Worm (Caenorhabditis elegans): ENCODE results near the gene flad-1.

flad-1 gene

DNA sequence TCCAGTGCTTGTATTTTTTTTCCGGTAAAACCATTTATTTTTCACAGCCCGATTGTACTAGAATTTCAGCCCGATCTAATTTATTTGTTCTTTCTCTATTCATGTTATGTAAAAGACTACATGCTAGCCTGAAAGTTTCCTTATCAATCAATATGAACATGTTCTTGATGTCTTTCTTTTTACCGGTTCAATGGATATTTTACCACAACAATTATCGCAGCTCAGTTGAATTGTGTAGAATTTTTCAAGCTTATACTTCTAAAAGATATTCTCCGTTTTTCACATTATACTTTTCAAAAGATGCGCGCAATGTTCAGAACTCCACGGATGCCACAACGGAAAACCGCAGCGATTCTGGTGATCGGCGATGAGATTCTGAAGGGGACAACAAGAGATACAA lies at the start of gene flad-1:
flad-1 (plus strand) TSS at position 301 of the 400 bp plus-strand sequence.
- TF ChIP-seq unc-62 (GFP tag; optimal IDR thresholded peaks at IDR 0.05), result no peak

DNA sequence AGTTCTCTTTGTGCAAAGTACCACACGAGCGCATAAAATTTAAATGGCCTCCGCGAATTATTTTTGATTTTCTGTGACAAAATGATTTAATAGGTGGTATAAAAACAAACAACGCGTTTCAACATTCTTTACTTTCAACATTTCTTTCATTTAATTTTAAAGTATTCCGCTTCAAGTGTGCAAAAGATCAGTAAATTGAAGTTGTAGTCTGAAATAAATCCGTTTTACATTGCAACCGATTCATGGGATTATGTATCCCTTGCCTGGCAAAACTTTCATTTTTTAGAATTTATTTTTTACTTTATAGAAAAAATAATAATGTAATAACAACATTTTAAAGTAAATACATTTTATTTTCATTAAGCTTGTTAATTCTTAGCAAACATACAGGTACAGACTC lies 49.5 kb upstream of the flad-1 start, which contains the start of gene F26C11.1:
F26C11.1 (plus strand) TSS at position 301 of the 400 bp plus-strand sequence.
- TF ChIP-seq unc-62 (GFP tag; optimal IDR thresholded peaks at IDR 0.05), result no peak

ce11 chrII:9895173-9895572 lies 48.8 kb upstream of the flad-1 start:
- TF ChIP-seq unc-62 (GFP tag; optimal IDR thresholded peaks at IDR 0.05), result no peak

DNA sequence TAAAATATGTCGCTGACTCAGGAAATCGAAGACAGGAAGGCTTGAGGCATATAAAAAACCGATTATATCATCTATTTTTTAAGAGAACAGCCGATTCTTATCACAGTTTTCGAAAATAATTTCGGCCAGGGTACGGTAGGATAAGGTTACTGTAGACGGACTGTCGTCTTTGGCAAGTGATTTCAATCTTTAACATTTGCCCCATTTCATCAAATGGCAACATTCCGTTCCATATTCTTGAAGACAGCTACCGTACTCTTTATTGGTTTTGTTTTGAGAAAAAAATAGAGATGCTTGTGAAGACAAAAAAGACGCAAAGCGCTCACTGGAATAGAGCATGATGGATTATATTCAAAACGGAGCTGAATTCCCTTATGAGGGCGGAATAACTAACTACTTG lies 45.2 kb upstream of the flad-1 start:
- TF ChIP-seq unc-62 (GFP tag; optimal IDR thresholded peaks at IDR 0.05), result no peak

DNA sequence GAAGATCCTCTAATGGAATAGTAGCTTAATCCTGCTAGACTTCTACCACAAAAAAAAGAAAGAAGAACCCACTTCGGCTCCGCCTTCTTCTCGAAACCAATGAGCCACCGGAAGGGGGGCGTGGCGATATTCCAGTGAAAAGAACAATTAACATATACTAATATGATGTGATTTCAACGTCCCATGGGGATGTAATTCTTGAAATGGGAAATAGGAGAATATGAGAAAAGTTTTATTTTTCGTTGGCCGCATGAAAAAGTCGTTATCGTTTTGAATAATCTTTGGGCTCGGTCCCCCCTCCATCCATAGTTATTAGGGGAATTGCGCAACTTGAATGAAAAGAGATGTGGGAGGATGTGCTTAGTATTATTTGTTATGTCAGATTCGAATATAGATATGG lies 43.7 kb upstream of the flad-1 start, which contains the start of gene unc-4:
unc-4 (minus strand) TSS at position 101 of the 400 bp plus-strand sequence.
- TF ChIP-seq unc-62 (GFP tag; optimal IDR thresholded peaks at IDR 0.05), result no peak

DNA sequence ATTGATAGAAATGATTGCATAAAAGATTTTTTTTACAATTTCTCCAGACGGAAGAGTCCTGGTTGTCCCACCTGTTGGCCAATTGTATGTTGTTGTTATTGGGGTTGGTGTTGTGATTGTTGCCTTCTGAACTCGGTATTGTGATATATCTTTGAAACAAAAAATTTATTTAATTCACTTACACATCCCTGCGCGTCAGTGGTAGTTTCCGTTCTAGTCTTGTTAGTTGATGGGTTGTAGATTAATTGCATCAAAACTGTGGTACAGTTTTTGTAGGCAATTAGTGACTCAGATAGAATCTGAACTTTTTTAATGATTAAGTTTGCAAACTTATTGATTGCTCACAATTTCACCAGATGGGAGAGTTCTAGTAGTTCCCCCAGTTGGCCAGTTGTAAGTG lies 39.5 kb upstream of the flad-1 start:
- no peak for TF ChIP-seq unc-62 (GFP tag; optimal IDR thresholded peaks at IDR 0.05)

DNA sequence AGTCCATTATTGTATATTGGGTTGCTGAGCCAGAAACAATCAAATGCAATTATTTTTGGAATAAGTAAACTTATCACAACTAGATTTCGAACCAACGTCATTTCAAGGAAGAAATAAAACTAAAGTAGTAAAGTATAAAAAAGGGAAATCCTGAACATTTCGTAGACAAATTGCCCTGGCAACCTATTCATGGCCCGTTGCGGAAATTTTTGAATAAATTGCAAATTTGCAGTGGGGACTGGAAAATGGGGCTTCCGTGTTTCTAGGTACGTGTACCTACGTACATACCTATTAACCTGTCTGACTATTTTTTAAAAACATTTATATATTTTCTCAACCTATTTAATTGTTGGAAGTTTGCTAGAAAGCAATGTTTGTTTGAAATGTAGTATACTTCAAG lies 28.9 kb upstream of the flad-1 start, which contains the start of gene F26C11.3:
F26C11.3 (minus strand) TSS at position 101 of the 400 bp plus-strand sequence.
- no peak for TF ChIP-seq unc-62 (GFP tag; optimal IDR thresholded peaks at IDR 0.05)

DNA sequence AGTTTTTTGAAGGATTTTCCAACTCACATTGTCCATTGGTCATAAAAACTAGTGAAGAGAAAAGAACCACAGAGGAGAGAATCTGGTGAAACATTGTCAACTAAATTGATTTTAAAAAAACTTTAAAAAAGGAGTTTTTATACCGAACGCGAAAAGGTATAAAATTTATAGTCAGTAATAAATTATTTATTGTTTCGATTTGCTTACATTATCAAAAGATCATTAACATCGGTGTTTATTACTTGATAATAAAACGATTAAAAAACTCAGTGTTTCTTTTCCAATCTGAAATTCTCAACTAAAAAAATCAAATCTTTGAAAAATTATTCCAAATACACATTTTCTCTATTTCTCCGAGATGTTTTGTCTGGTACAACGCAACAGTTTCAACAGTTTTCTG lies 27.8 kb upstream of the flad-1 start, which contains the start of gene F26C11.4:
F26C11.4 (minus strand) TSS at position 101 of the 400 bp plus-strand sequence.
- no peak for TF ChIP-seq unc-62 (GFP tag; optimal IDR thresholded peaks at IDR 0.05)

DNA sequence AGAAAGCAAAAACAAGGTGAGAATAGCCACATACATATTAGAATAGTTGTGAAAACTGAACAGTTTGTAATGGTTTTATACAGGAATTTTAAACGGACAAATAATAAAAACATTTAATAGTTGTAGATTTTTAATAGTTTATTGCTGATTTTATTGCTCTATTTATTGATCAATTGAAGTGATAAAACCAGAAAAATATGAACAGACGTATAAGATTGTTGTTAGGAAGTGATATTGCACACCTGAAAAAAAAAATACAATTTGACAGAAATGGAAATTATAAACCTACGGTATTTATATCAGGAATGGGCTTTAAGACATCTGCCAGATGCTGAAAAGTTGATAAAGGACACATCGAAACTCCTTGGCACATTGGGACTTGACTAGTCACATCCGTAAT lies 26.0 kb upstream of the flad-1 start, which contains the start of gene C05C10.8:
C05C10.8 (minus strand) TSS at position 101 of the 400 bp plus-strand sequence.
- TF ChIP-seq unc-62 (GFP tag; optimal IDR thresholded peaks at IDR 0.05), result no peak

ce11 chrII:9920468-9920867 lies 23.5 kb upstream of the flad-1 start, which contains the start of gene pho-10:
TSS of gene pho-10 (minus strand) at chrII:9920568.
- no peak for TF ChIP-seq unc-62 (GFP tag; optimal IDR thresholded peaks at IDR 0.05)

DNA sequence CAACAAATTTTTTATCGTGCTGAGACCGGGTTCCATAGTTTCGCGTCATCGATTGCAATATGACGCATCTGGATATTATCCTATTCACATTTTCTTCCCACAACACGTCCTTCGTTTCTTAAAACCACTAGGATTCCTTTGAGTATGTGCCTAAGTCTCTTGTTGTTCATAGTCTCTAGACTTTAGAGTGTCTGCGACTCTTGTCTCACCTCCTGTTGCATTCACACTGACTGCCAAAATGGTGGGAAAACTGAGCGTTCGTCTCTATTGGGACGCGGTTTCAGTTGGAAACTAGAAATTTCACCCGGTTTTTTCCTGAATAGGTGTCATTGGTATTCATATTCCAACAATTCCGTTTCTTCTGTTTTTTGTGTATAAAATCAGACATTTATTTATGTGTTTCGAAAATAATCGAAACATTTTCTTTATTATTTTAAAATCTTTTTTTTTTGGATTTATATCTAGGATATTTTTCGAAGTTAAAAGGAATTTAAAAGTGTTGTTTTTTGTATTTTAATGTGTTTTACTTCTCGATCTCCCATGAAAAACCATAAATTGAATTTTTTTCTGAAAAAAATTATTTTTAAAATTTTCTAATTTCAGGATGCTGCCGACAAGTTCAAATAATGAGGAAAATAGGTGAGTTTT lies 22.2 kb upstream of the flad-1 start, which contains the start of gene C05C10.2:
C05C10.2 (plus strand) TSS at position 598 of the 648 bp plus-strand sequence.
- no peak for TF ChIP-seq unc-62 (GFP tag; optimal IDR thresholded peaks at IDR 0.05)

ce11 chrII:9928470-9928869 lies 15.5 kb upstream of the flad-1 start:
- no peak for TF ChIP-seq unc-62 (GFP tag; optimal IDR thresholded peaks at IDR 0.05)

ce11 chrII:9931012-9931411 lies 12.9 kb upstream of the flad-1 start:
- no peak for TF ChIP-seq unc-62 (GFP tag; optimal IDR thresholded peaks at IDR 0.05)

- no peak for TF ChIP-seq unc-62 (GFP tag; optimal IDR thresholded peaks at IDR 0.05)
These were observed 12.5 kb upstream of the flad-1 start, which contains the start of gene pho-11 for ce11 chrII:9931476-9931875. TSS of gene pho-11 (plus strand) at chrII:9931849.

- TF ChIP-seq unc-62 (GFP tag; optimal IDR thresholded peaks at IDR 0.05), result no peak
These were observed 10.0 kb upstream of the flad-1 start for ce11 chrII:9933947-9934383.

- no peak for TF ChIP-seq unc-62 (GFP tag; optimal IDR thresholded peaks at IDR 0.05)
These were observed 9.4 kb upstream of the flad-1 start for ce11 chrII:9934570-9934969.

DNA sequence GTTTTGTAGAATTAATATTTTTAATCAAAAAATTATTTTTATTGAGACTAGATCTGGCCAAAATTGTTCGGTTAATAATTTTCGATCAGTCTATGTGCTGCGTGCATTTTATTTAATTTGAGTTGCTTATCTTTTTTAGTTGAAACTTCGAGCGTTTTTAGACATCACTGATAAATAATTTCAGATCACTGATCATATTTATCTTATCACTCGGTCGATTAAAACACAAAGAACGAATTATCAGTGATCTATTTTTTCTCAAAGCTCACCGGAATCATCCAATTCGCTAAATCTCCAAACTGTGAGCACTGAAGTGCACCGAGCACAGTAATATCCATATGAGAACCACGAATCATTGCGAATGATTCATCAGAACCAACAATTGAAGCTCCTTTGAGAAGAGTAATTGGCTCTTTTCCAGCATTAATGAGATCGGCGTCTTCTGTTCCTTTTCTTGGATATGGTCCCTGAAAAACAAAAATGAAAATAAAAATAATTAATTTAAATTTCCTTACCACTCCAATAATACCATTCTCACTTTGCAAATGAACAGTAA lies 8.8 kb upstream of the flad-1 start:
- TF ChIP-seq unc-62 (GFP tag; optimal IDR thresholded peaks at IDR 0.05), result no peak
